Worm (Caenorhabditis elegans) whole organism, early embryonic: ENCODE measurements around the gene Y48A6B.14.

Experiments
- B0310.2 ChIP-seq: sonication (generic microtip); optimal IDR thresholded peaks from 2 replicates; lab custom pipeline; 2016; ENCODE audit warnings: mild to moderate bottlenecking, missing genetic modification characterization, missing compliant biosample characterization
- F13C5.2 ChIP-seq: sonication (generic microtip); optimal IDR thresholded peaks from 2 replicates; lab custom pipeline; 2017; ENCODE audit warnings: mild to moderate bottlenecking, missing genetic modification characterization, inconsistent platforms, missing compliant biosample characterization
- aly-1 ChIP-seq: sonication (generic microtip); optimal IDR thresholded peaks from 2 replicates; lab custom pipeline; 2016; ENCODE audit warnings: missing genetic modification characterization, missing compliant biosample characterization
- ama-1 ChIP-seq: fragments of 150-350 bp; optimal IDR thresholded peaks from 2 replicates; lab custom pipeline; 2014
- ceh-13 ChIP-seq: fragments of 200-800 bp; sonication (Bioruptor generic); optimal IDR thresholded peaks from 2 replicates; lab custom pipeline; 2018; ENCODE audit warnings: mild to moderate bottlenecking, missing genetic modification characterization, missing compliant biosample characterization
- ceh-36 ChIP-seq: sonication (generic microtip); optimal IDR thresholded peaks from 2 replicates; lab custom pipeline; 2016; ENCODE audit warnings: missing genetic modification characterization, inconsistent platforms, missing compliant biosample characterization
- ets-7 ChIP-seq: sonication (generic microtip); optimal IDR thresholded peaks from 2 replicates; lab custom pipeline; 2016; ENCODE audit warnings: missing genotype, missing genetic modification characterization, missing compliant biosample characterization
- flt-1 ChIP-seq: fragments of 200-800 bp; sonication (Bioruptor generic); IDR thresholded peaks from 2 replicates; pipeline ENCODE4 v1.3.6; 2022; ENCODE audit warnings: missing genetic modification characterization, missing compliant biosample characterization
- hmbx-1 ChIP-seq: sonication (generic microtip); optimal IDR thresholded peaks from 2 replicates; lab custom pipeline; 2016; ENCODE audit warnings: mild to moderate bottlenecking, missing genetic modification characterization, missing compliant biosample characterization
- hmg-4 ChIP-seq: fragments of 200-800 bp; sonication (Bioruptor generic); optimal IDR thresholded peaks from 2 replicates; lab custom pipeline; 2018; ENCODE audit warnings: mild to moderate bottlenecking, missing genetic modification characterization, missing compliant biosample characterization
- hnd-1 ChIP-seq: sonication (generic microtip); optimal IDR thresholded peaks from 2 replicates; lab custom pipeline; 2016; ENCODE audit warnings: missing genetic modification characterization, missing compliant biosample characterization
- pes-1 ChIP-seq: fragments of 200-800 bp; sonication (Bioruptor generic); IDR thresholded peaks from 2 replicates; pipeline ENCODE4 v1.3.6; 2022; ENCODE audit warnings: missing genetic modification reagents, missing genetic modification characterization, missing compliant biosample characterization
- scrt-1 ChIP-seq: fragments of 200-800 bp; sonication (Bioruptor generic); IDR thresholded peaks from 2 replicates; pipeline ENCODE4 v1.3.6; 2022; ENCODE audit warnings: missing genetic modification characterization, missing compliant biosample characterization
- sea-1 ChIP-seq: fragments of 200-800 bp; sonication (Bioruptor generic); conservative IDR thresholded peaks from 2 replicates; pipeline ENCODE4 v1.3.6; 2022; ENCODE audit warnings: missing genetic modification characterization, missing compliant biosample characterization
- tbx-11 ChIP-seq: fragments of 200-800 bp; sonication (Bioruptor generic); IDR thresholded peaks from 2 replicates; pipeline ENCODE4 v1.3.6; 2022; ENCODE audit warnings: missing genetic modification characterization, missing compliant biosample characterization
- tbx-37 ChIP-seq: fragments of 200-800 bp; sonication (Bioruptor generic); conservative IDR thresholded peaks from 2 replicates; pipeline ENCODE4 v1.3.6; 2022; ENCODE audit warnings: missing genetic modification reagents, missing genetic modification characterization, missing compliant biosample characterization
- tra-4 ChIP-seq: sonication (generic microtip); optimal IDR thresholded peaks from 2 replicates; lab custom pipeline; 2017; ENCODE audit warnings: missing genetic modification characterization, missing compliant biosample characterization

Gene Y48A6B.14

DNA sequence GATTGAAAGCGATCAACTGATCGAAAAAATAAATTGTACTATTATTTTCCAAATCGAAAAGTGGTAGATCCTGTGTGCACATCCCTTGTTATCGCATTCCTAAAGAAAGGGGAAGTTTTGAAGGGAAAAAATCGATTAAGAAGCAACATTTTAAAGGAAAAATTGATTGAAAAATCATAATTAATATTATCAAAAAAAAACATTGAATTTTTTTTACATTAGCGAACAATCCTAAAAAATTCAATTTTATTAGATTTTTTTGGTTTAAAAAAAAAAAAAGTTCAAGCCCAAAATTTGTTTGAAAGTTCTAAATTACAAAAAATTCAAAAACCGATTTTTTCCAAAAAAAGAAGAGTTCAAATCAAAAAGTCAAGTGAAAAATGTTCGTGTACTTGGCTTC, 36.3 kb upstream of the Y48A6B.14 start, which contains the start of gene dmsr-5:
dmsr-5 (minus strand) TSS at position 101 of the 400 bp plus-strand sequence.
- TF ChIP-seq hmg-4 (GFP tag; lab: Kevin White, UChicago), result no peak
- no peak for TF ChIP-seq B0310.2 (tag; lab: Kevin White, UChicago)
- no peak for TF ChIP-seq tbx-11
- no peak for TF ChIP-seq ceh-36 (tag; lab: Kevin White, UChicago)
- no peak for TF ChIP-seq ama-1 (lab: Kevin White, UChicago)
- TF ChIP-seq scrt-1, result no peak
- no peak for TF ChIP-seq aly-1
- TF ChIP-seq F13C5.2 (tag; lab: Kevin White, UChicago), result no peak
- TF ChIP-seq hmbx-1, result no peak
- no peak for TF ChIP-seq pes-1 (GFP tag; lab: Robert Waterston, UW)
- no peak for TF ChIP-seq ets-7 (tag; lab: Kevin White, UChicago)
- no peak for TF ChIP-seq ceh-13 (GFP tag; lab: Kevin White, UChicago)

DNA sequence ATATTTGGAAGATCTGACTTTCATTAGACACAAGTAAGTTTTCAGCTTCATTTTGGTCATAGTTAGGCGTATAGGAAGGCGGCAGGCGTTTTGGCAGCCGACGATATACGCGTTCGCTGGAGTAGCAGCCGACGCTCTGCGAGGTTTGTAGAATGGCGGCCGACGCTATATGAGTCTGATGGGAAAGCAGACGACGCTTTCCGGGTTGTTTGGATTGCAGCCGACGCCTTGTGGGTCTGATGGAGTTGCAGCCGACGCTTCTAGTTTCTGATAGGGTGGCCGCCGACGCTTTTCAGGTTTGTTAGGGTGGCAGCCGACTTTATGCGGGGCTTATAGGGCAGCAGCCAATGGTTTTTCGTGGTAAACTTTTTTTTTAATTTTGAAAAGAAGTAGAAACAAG, 28.6 kb upstream of the Y48A6B.14 start:
- no peak for TF ChIP-seq ama-1 (lab: Kevin White, UChicago)

DNA sequence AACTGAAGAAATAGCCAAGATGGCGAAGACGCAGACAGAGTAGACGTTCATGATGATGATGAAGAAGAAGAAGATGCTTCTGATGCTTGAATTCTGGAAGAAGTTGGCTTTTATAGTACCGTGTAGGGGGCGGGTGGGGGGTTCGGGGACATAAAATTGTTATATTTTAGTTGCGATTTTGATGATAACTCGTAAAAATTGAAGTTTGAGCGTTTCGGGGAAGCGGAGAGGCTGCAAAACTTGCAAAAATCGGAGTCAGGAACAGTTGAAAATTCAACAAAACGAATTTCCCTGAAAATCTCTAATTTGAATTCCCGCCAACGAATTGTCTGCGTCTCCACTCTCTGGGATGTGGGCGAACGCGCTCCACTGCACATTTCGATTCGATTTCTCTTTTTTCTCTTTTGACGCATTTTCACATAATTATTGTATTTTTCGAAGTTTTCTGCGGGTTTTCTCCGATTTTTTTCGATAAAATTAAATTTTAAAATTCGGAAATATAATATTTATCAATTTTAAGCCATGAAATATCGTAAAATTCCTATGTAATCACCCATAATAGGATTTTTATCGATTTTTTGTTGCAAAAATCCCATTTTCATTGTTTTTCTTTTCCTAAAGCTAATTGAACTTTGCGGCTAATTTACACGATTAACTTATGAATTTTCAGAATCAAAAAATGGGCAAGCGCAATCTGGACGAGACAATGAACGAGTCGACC, 23.7 kb upstream of the Y48A6B.14 start, which contains the start of the genes fipr-17 and Y48A6B.3:
fipr-17 (minus strand) TSS at position 51 of the 721 bp plus-strand sequence.
Y48A6B.3 (plus strand) TSS at position 671 of the 721 bp plus-strand sequence.
- no peak for TF ChIP-seq scrt-1
- TF ChIP-seq hmbx-1, result no peak
- no peak for TF ChIP-seq ets-7 (tag; lab: Kevin White, UChicago)
- TF ChIP-seq tbx-37 (GFP tag; lab: Robert Waterston, UW), result no peak
- no peak for TF ChIP-seq B0310.2 (tag; lab: Kevin White, UChicago)
- peak; percentile 25 for TF ChIP-seq tra-4
- TF ChIP-seq sea-1 (GFP tag; lab: Robert Waterston, UW), result no peak
- TF ChIP-seq F13C5.2 (tag; lab: Kevin White, UChicago), result peak; percentile 83
- TF ChIP-seq tbx-11, result no peak
- no peak for TF ChIP-seq flt-1 (GFP tag; lab: Robert Waterston, UW)
- TF ChIP-seq ceh-36 (tag; lab: Kevin White, UChicago), result no peak
- no peak for TF ChIP-seq ceh-13 (GFP tag; lab: Kevin White, UChicago)

DNA sequence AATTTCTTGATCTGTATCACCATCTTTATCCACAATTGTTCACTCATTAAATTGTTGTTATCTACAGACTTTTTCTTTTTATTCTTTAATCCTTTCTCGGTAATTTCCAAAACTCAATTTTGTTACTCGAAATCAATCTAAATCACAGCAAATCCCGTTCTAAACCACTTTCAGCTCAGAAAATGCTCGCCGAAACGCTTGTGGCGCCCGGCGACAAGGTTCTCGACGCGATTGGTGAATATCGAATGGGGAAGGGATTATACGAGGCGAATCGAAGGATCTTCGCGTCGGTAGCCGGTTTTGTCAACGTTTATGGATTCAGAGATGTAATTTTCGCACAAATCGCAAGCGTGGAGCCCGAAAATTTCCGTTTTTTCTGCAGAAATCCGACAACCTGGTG, 22.5 kb upstream of the Y48A6B.14 start, which contains the start of gene exos-1:
exos-1 (plus strand) TSS at position 175 of the 400 bp plus-strand sequence.
- TF ChIP-seq ceh-36 (tag; lab: Kevin White, UChicago) (peak; percentile 30), hnd-1 (tag; lab: Kevin White, UChicago) (no peak), sea-1 (GFP tag; lab: Robert Waterston, UW) (no peak), ama-1 (lab: Kevin White, UChicago) (no peak)

DNA sequence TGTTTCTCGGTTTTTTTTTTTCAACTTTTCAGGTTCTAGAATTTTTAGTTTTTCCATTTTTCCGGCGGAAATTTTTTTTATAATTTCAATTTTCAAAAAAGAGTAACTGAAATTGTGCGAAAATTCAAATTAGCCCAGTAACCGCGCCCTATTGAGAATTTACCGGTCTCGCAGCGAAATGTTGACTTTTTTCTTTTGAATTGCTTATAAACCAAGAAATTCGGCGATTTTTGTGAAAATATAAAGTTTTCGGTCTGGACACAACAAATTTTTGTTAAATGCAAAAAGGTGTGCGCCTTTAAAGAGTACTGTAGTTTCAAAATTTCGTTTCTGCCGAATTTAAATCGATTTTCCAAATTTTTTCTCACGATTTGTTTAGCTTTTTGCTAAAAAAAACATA, 20.8 kb upstream of the Y48A6B.14 start:
- TF ChIP-seq hmg-4 (GFP tag; lab: Kevin White, UChicago) (no peak), F13C5.2 (tag; lab: Kevin White, UChicago) (no peak), hmbx-1 (no peak)

DNA sequence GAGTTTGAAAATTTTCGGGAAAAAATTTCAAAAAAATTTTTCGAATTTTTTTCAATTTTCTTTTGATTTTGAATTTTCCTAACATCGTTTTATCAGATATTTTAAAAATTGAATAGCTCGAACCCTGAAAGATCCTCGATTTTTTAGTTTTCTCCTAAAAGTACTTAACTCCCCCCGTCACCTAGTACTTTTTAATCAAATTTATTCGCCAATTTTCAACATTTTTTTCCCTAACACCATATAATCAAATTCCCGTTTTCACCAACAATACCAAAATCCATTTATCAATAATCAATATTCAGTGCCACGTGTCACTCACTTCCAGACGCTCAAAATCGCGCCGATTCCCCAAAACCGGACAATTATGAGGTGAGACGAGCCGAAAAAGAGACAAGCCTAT, 19.1 kb upstream of the Y48A6B.14 start, which contains the start of gene kvs-4:
kvs-4 (plus strand) TSS at position 301 of the 400 bp plus-strand sequence.
- no peak for TF ChIP-seq flt-1 (GFP tag; lab: Robert Waterston, UW)
- no peak for TF ChIP-seq aly-1
- no peak for TF ChIP-seq tbx-37 (GFP tag; lab: Robert Waterston, UW)
- no peak for TF ChIP-seq tra-4
- TF ChIP-seq hmbx-1, result no peak
- TF ChIP-seq ceh-13 (GFP tag; lab: Kevin White, UChicago), result no peak
- TF ChIP-seq B0310.2 (tag; lab: Kevin White, UChicago), result no peak
- TF ChIP-seq hnd-1 (tag; lab: Kevin White, UChicago), result no peak
- no peak for TF ChIP-seq ama-1 (lab: Kevin White, UChicago)
- TF ChIP-seq ets-7 (tag; lab: Kevin White, UChicago), result no peak
- no peak for TF ChIP-seq hmg-4 (GFP tag; lab: Kevin White, UChicago)
- no peak for TF ChIP-seq F13C5.2 (tag; lab: Kevin White, UChicago)
- no peak for TF ChIP-seq sea-1 (GFP tag; lab: Robert Waterston, UW)
- TF ChIP-seq scrt-1, result no peak
- no peak for TF ChIP-seq tbx-11
- TF ChIP-seq pes-1 (GFP tag; lab: Robert Waterston, UW), result no peak

DNA sequence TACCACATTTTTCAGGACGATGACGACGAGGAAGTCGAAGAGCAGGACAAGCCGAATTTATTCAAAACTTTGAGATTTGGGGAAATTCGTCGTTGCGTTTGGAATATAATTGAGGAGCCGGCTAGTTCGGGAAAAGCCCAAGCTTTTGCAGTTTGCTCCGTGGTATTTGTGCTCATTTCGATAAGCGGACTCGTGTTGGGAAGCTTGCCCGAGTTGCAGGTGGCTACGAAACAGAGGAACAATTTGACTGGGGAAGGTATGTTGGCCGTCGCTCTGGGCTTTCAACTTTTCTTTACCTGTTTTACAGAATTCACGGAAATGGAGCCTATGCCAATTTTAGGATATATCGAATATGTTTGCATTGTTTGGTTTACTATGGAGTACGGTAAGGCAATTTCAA, 9.1 kb upstream of the Y48A6B.14 start:
- TF ChIP-seq flt-1 (GFP tag; lab: Robert Waterston, UW) (no peak), aly-1 (no peak), ceh-36 (tag; lab: Kevin White, UChicago) (no peak)

DNA sequence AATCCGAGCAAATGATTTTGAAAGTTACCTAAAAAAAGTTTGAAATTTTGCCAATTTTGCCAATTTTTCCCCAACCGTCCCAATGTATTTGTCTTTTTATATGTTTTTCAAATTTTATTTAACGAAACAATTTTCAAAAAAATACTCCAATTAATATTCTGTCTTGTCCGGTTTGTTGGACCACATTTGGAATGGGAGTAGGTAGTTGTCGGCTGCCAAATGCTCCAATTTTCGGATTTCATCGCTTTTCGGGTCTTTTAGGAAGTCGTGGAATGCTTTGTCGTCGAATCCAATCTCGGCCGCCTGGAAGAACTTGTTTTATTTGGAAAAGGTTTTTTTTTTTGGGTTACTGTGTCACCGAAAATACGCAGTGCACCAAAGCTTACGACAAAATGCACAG, 6.3 kb upstream of the Y48A6B.14 start:
- TF ChIP-seq ama-1 (lab: Kevin White, UChicago), result no peak
- TF ChIP-seq aly-1, result no peak
- TF ChIP-seq hnd-1 (tag; lab: Kevin White, UChicago), result no peak
- TF ChIP-seq hmbx-1, result no peak
- no peak for TF ChIP-seq F13C5.2 (tag; lab: Kevin White, UChicago)
- TF ChIP-seq B0310.2 (tag; lab: Kevin White, UChicago), result no peak
- TF ChIP-seq flt-1 (GFP tag; lab: Robert Waterston, UW), result no peak
- TF ChIP-seq hmg-4 (GFP tag; lab: Kevin White, UChicago), result no peak
- TF ChIP-seq ets-7 (tag; lab: Kevin White, UChicago), result no peak
- TF ChIP-seq tbx-37 (GFP tag; lab: Robert Waterston, UW), result no peak
- no peak for TF ChIP-seq ceh-36 (tag; lab: Kevin White, UChicago)
- no peak for TF ChIP-seq ceh-13 (GFP tag; lab: Kevin White, UChicago)
- TF ChIP-seq scrt-1, result no peak
- no peak for TF ChIP-seq tbx-11
- TF ChIP-seq sea-1 (GFP tag; lab: Robert Waterston, UW), result no peak
- no peak for TF ChIP-seq pes-1 (GFP tag; lab: Robert Waterston, UW)
